Worm (Caenorhabditis elegans): ENCODE data around the gene madf-9.
A peak's percentile ranks its signal among the peaks of the same experiment; 100 is the strongest.

madf-9 gene

ce11 chrIV:3636528-3637129 lies at the start of gene madf-9:
TSS of gene madf-9 (plus strand) at chrIV:3637079.
- TF ChIP-seq elt-1 (tag; optimal IDR thresholded peaks at IDR 0.05; ENCODE audit: borderline replicate concordance, insufficient read depth) = no peak
- no peak for TF ChIP-seq hlh-1 (tag; optimal IDR thresholded peaks at IDR 0.05)
- TF ChIP-seq blmp-1 (tag; optimal IDR thresholded peaks at IDR 0.05) = no peak
- no peak for TF ChIP-seq ces-1 (GFP tag; optimal IDR thresholded peaks at IDR 0.05)
- TF ChIP-seq nhr-76 (tag; optimal IDR thresholded peaks at IDR 0.05) = no peak
- TF ChIP-seq mab-5 (tag; optimal IDR thresholded peaks at IDR 0.05) = no peak
- no peak for TF ChIP-seq nhr-28 (tag; optimal IDR thresholded peaks at IDR 0.05)
- no peak for TF ChIP-seq unc-39 (tag; optimal IDR thresholded peaks at IDR 0.05)
- TF ChIP-seq drap-1 (GFP tag; optimal IDR thresholded peaks at IDR 0.05) = peak; percentile 42
- TF ChIP-seq mls-2 (tag; optimal IDR thresholded peaks at IDR 0.05) = peak; percentile 32
- TF ChIP-seq snpc-4 (tag; optimal IDR thresholded peaks at IDR 0.05) = no peak
- TF ChIP-seq lin-32 (GFP tag; optimal IDR thresholded peaks at IDR 0.05) = no peak
- no peak for TF ChIP-seq lsy-2 (tag; optimal IDR thresholded peaks at IDR 0.05)
- no peak for TF ChIP-seq zip-8 (tag; optimal IDR thresholded peaks at IDR 0.05)
- no peak for TF ChIP-seq ztf-11 (tag; optimal IDR thresholded peaks at IDR 0.05)
- TF ChIP-seq unc-120 (tag; optimal IDR thresholded peaks at IDR 0.05; ENCODE audit: poor library complexity, severe bottlenecking) = no peak
- TF ChIP-seq ham-2 (GFP tag; optimal IDR thresholded peaks at IDR 0.05) = no peak
- TF ChIP-seq flh-1 (GFP tag; optimal IDR thresholded peaks at IDR 0.05) = peak; percentile 34
- TF ChIP-seq elt-3 (tag; optimal IDR thresholded peaks at IDR 0.05) = no peak
- no peak for TF ChIP-seq nhr-12 (tag; optimal IDR thresholded peaks at IDR 0.05)
- peak; percentile 56 for TF ChIP-seq sptf-1 (tag; optimal IDR thresholded peaks at IDR 0.05)
- no peak for TF ChIP-seq lin-13 (tag; optimal IDR thresholded peaks at IDR 0.05)
- TF ChIP-seq nhr-237 (tag; optimal IDR thresholded peaks at IDR 0.05) = peak; percentile 51
- TF ChIP-seq ceh-83 (GFP tag; optimal IDR thresholded peaks at IDR 0.05) = no peak
- no peak for TF ChIP-seq nhr-2 (tag; optimal IDR thresholded peaks at IDR 0.05)
- no peak for TF ChIP-seq M03D4.4 (tag; optimal IDR thresholded peaks at IDR 0.05)
- no peak for TF ChIP-seq unc-62 (GFP tag; optimal IDR thresholded peaks at IDR 0.05)
- TF ChIP-seq ceh-43 (GFP tag; optimal IDR thresholded peaks at IDR 0.05) = no peak
- no peak for TF ChIP-seq tbx-8 (GFP tag; optimal IDR thresholded peaks at IDR 0.05)
- TF ChIP-seq pha-4 (tag; optimal IDR thresholded peaks at IDR 0.05) = peak; percentile 51

ce11 chrIV:3590821-3591220 lies 46.1 kb upstream of the madf-9 start:
- TF ChIP-seq flh-1 (GFP tag; optimal IDR thresholded peaks at IDR 0.05) (no peak), lsy-2 (tag; optimal IDR thresholded peaks at IDR 0.05) (no peak), ceh-39 (tag; optimal IDR thresholded peaks at IDR 0.05) (no peak), mls-2 (tag; optimal IDR thresholded peaks at IDR 0.05) (no peak), ces-1 (GFP tag; optimal IDR thresholded peaks at IDR 0.05) (no peak), nhr-28 (tag; optimal IDR thresholded peaks at IDR 0.05) (no peak), M03D4.4 (tag; optimal IDR thresholded peaks at IDR 0.05) (no peak), ztf-11 (tag; optimal IDR thresholded peaks at IDR 0.05) (no peak), mab-5 (tag; optimal IDR thresholded peaks at IDR 0.05) (no peak), tbx-8 (GFP tag; optimal IDR thresholded peaks at IDR 0.05) (no peak), ceh-83 (GFP tag; optimal IDR thresholded peaks at IDR 0.05) (no peak), elt-1 (tag; optimal IDR thresholded peaks at IDR 0.05; ENCODE audit: borderline replicate concordance, insufficient read depth) (no peak), cnd-1 (tag; optimal IDR thresholded peaks at IDR 0.05) (no peak), nhr-12 (tag; optimal IDR thresholded peaks at IDR 0.05) (no peak), unc-62 (GFP tag; optimal IDR thresholded peaks at IDR 0.05) (no peak), nhr-76 (tag; optimal IDR thresholded peaks at IDR 0.05) (no peak), bed-3 (GFP tag; optimal IDR thresholded peaks at IDR 0.05) (no peak), ceh-43 (GFP tag; optimal IDR thresholded peaks at IDR 0.05) (no peak), ham-2 (GFP tag; optimal IDR thresholded peaks at IDR 0.05) (no peak), elt-3 (tag; optimal IDR thresholded peaks at IDR 0.05) (no peak)

ce11 chrIV:3593513-3593912 lies 43.4 kb upstream of the madf-9 start, which contains the start of gene taf-2:
TSS of gene taf-2 (minus strand) at chrIV:3593613.
- no peak for TF ChIP-seq nhr-28 (tag; optimal IDR thresholded peaks at IDR 0.05)

DNA sequence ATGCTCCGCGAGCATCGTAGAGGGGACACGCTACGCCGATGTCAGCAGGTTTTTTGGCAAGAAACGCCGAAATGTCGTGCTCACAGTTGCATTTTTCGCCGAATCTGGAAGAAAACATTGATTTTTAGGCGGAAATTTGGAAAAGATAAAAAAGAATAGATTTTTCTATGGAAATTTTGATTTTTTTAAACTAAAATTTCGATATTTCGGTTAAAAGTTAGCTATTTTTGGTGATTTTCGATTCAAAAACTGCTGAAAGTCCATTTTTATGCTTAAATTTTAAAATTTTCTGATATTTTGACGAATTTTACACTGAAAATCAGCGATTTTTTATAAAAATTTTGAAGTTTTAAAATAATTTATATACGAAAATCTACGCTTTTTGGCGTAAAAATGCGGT lies 39.5 kb upstream of the madf-9 start:
- TF ChIP-seq nhr-12 (tag; optimal IDR thresholded peaks at IDR 0.05) (no peak), unc-62 (GFP tag; optimal IDR thresholded peaks at IDR 0.05) (no peak), ces-1 (GFP tag; optimal IDR thresholded peaks at IDR 0.05) (no peak), ham-2 (GFP tag; optimal IDR thresholded peaks at IDR 0.05) (no peak), blmp-1 (tag; optimal IDR thresholded peaks at IDR 0.05) (no peak), nhr-237 (tag; optimal IDR thresholded peaks at IDR 0.05) (no peak), M03D4.4 (tag; optimal IDR thresholded peaks at IDR 0.05) (no peak), ceh-43 (GFP tag; optimal IDR thresholded peaks at IDR 0.05) (no peak), ceh-83 (GFP tag; optimal IDR thresholded peaks at IDR 0.05) (no peak), zip-8 (tag; optimal IDR thresholded peaks at IDR 0.05) (no peak), snpc-4 (tag; optimal IDR thresholded peaks at IDR 0.05) (no peak), unc-39 (tag; optimal IDR thresholded peaks at IDR 0.05) (no peak), lsy-2 (tag; optimal IDR thresholded peaks at IDR 0.05) (no peak), sptf-1 (tag; optimal IDR thresholded peaks at IDR 0.05) (no peak), cnd-1 (tag; optimal IDR thresholded peaks at IDR 0.05) (no peak), nhr-2 (tag; optimal IDR thresholded peaks at IDR 0.05) (no peak), mls-2 (tag; optimal IDR thresholded peaks at IDR 0.05) (no peak)

All from whole organism, mixed stage, embryonic.